Worm (Caenorhabditis elegans): ENCODE results near the gene str-148.

DNA sequence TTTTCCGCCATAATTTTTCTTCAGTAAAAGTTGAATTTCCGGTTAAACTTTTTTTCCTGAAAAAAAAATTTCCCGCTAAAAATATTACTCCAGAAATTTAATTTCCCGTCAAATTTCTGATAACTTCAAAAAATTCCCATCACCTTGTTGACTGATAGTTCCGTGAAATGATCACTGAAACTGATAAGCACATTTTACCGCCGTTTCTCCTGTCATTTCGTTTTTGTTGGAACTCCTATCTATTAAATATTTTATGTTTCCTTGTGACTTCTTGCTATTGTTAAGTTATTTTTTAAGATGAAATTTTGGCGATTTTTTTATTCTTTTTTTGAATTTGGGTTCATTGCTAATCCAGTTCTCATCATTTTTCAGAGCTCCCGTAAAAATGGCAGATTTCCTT is 17.2 kb upstream of the str-148 start, which contains the start of gene math-34:
- TF ChIP-seq sptf-1 (tag; optimal IDR thresholded peaks at IDR 0.05) (no peak), unc-39 (tag; optimal IDR thresholded peaks at IDR 0.05) (no peak), nhr-237 (tag; optimal IDR thresholded peaks at IDR 0.05) (no peak)
